Worm (Caenorhabditis elegans): ENCODE results near the gene unc-5.

ce11 chrIV:5462820-5463219 is 65.3 kb downstream of the unc-5 start:
- TF ChIP-seq med-1 (GFP tag; optimal IDR thresholded peaks at IDR 0.05; ENCODE audit: insufficient read depth) (no peak), flt-1 (GFP tag; IDR thresholded peaks at IDR 0.05) (no peak), ztf-23 (GFP tag; IDR thresholded peaks at IDR 0.05) (no peak), tab-1 (GFP tag; IDR thresholded peaks at IDR 0.05) (no peak), ref-1 (GFP tag; conservative IDR thresholded peaks at IDR 0.05) (no peak)

All from whole organism, midembryonic.